Worm (Caenorhabditis elegans): ENCODE measurements around the gene clec-195.
"Not testable (repeated sequence)": the region's sequence is repeated elsewhere in the genome, so short reads cannot be mapped to it uniquely, and the experiment has no call there.

DNA sequence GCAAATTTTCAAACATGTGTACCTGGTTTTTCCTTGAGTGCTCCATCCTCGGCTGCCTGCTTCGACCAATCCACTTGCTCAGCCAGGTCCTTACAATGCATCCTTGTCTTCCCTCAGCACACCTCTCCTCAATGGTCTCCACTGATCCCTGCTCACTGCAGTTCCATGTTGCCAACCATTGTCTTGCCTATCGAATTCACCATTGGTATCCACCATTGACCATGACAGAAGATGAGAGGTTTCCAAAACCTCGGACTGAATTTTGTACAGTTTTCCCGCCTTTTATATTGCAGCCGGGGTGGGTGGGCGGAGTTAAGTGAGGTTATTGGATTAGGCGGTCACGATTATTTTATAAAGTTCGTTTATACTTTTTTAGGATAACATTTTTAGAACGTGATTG is 18.1 kb upstream of the clec-195 start, which contains the start of gene Y116A8C.467:
- TF ChIP-seq unc-62 (GFP tag; optimal IDR thresholded peaks at IDR 0.05); egl-27 (tag; optimal IDR thresholded peaks at IDR 0.05): not testable (repeated sequence)

Data from whole organism, L3 larva.